Worm (Caenorhabditis elegans): ENCODE measurements around the gene F54D5.17.

F54D5.17 gene

DNA sequence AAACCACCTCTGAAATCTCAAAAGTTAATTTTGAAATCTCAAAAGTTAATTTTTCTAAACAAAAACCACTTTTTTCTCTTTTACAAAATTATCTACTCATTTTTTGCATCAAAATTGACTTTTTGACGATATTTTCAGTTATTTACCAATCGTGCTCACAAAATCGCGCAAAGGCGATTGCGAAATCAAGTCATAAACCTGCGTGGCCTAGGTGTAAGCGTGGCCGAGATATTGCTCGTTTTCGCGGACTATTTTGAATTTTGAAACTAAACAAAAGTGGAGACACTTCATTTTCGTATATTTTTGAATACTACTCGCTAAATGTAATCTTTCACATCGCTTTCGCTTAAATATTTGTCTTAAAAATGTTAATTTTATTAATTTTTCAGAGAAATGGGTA is 21.9 kb downstream of the F54D5.17 start, which contains the start of gene smc-6:
smc-6 (plus strand) TSS at position 390 of the 400 bp plus-strand sequence.
- no peak for TF ChIP-seq tbx-37 (GFP tag; conservative IDR thresholded peaks at IDR 0.05)
- no peak for TF ChIP-seq hmg-4 (GFP tag; optimal IDR thresholded peaks at IDR 0.05)
- no peak for TF ChIP-seq tbx-11 (GFP tag; IDR thresholded peaks at IDR 0.05)
- no peak for TF ChIP-seq scrt-1 (GFP tag; IDR thresholded peaks at IDR 0.05)
- no peak for TF ChIP-seq ceh-13 (GFP tag; optimal IDR thresholded peaks at IDR 0.05)
- TF ChIP-seq hnd-1 (tag; optimal IDR thresholded peaks at IDR 0.05) = no peak
- no peak for TF ChIP-seq pes-1 (GFP tag; IDR thresholded peaks at IDR 0.05)
- TF ChIP-seq hmbx-1 (tag; optimal IDR thresholded peaks at IDR 0.05) = no peak
- TF ChIP-seq tra-4 (tag; optimal IDR thresholded peaks at IDR 0.05) = no peak
- no peak for TF ChIP-seq ets-7 (tag; optimal IDR thresholded peaks at IDR 0.05)
- no peak for TF ChIP-seq flt-1 (GFP tag; IDR thresholded peaks at IDR 0.05)
- TF ChIP-seq ama-1 (optimal IDR thresholded peaks at IDR 0.05) = no peak
- no peak for TF ChIP-seq F13C5.2 (tag; optimal IDR thresholded peaks at IDR 0.05)
- TF ChIP-seq sea-1 (GFP tag; conservative IDR thresholded peaks at IDR 0.05) = no peak
- no peak for TF ChIP-seq ceh-36 (tag; optimal IDR thresholded peaks at IDR 0.05)
- TF ChIP-seq B0310.2 (tag; optimal IDR thresholded peaks at IDR 0.05) = no peak

DNA sequence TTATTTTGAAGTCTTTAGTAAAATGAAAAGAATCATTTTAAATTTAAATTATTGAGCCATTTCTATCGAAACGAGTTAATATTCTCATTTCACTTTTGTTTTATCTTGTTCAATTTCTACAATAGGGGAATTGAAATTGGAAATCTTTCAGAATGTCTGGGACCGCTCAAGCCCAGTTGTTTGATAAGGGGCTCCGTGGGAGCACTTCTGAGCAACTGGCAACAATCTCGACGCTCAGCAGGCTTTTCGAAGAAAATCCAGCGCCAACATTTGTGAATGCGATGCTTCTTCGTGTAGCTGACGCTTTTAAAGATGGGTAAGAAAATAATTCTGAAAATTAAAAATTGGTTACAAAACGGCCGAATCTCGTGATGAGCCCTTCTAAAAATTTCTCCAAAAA is 26.3 kb downstream of the F54D5.17 start, which contains the start of gene ints-7:
ints-7 (plus strand) TSS at position 152 of the 400 bp plus-strand sequence.
- TF ChIP-seq hnd-1 (tag; optimal IDR thresholded peaks at IDR 0.05) (no peak), hmbx-1 (tag; optimal IDR thresholded peaks at IDR 0.05) (no peak), hmg-4 (GFP tag; optimal IDR thresholded peaks at IDR 0.05) (no peak), ceh-13 (GFP tag; optimal IDR thresholded peaks at IDR 0.05) (no peak), F13C5.2 (tag; optimal IDR thresholded peaks at IDR 0.05) (no peak), pes-1 (GFP tag; IDR thresholded peaks at IDR 0.05) (no peak), B0310.2 (tag; optimal IDR thresholded peaks at IDR 0.05) (no peak), aly-1 (tag; optimal IDR thresholded peaks at IDR 0.05) (no peak), flt-1 (GFP tag; IDR thresholded peaks at IDR 0.05) (no peak), tra-4 (tag; optimal IDR thresholded peaks at IDR 0.05) (no peak), ceh-36 (tag; optimal IDR thresholded peaks at IDR 0.05) (no peak), tbx-37 (GFP tag; conservative IDR thresholded peaks at IDR 0.05) (no peak), ama-1 (optimal IDR thresholded peaks at IDR 0.05) (no peak)

DNA sequence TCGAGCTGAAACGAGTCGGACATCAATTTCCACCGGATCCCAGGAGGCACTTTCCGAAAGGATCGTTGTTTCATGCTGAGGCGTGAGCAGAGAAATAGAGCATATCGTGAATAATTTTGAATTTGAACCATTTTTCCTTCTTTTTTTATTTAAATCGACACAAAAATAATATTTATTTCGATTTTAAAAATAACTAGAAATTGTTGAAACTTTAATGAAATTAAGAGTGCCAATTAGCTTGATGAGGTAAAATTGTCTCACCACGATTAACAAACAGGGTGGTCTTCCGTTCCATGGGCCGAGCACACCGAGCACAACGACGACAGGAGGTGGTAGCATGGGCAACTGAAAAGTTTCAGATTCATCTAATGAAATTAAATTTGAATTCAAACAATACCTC is 31.9 kb downstream of the F54D5.17 start:
- no peak for TF ChIP-seq tra-4 (tag; optimal IDR thresholded peaks at IDR 0.05)
- TF ChIP-seq ceh-36 (tag; optimal IDR thresholded peaks at IDR 0.05) = no peak
- no peak for TF ChIP-seq flt-1 (GFP tag; IDR thresholded peaks at IDR 0.05)
- no peak for TF ChIP-seq sea-1 (GFP tag; conservative IDR thresholded peaks at IDR 0.05)
- no peak for TF ChIP-seq ets-7 (tag; optimal IDR thresholded peaks at IDR 0.05)
- TF ChIP-seq scrt-1 (GFP tag; IDR thresholded peaks at IDR 0.05) = no peak
- no peak for TF ChIP-seq B0310.2 (tag; optimal IDR thresholded peaks at IDR 0.05)
- no peak for TF ChIP-seq hmbx-1 (tag; optimal IDR thresholded peaks at IDR 0.05)
- no peak for TF ChIP-seq ceh-13 (GFP tag; optimal IDR thresholded peaks at IDR 0.05)
- no peak for TF ChIP-seq aly-1 (tag; optimal IDR thresholded peaks at IDR 0.05)
- no peak for TF ChIP-seq hmg-4 (GFP tag; optimal IDR thresholded peaks at IDR 0.05)
- TF ChIP-seq hnd-1 (tag; optimal IDR thresholded peaks at IDR 0.05) = no peak
- no peak for TF ChIP-seq ama-1 (optimal IDR thresholded peaks at IDR 0.05)
- TF ChIP-seq tbx-11 (GFP tag; IDR thresholded peaks at IDR 0.05) = no peak
- TF ChIP-seq tbx-37 (GFP tag; conservative IDR thresholded peaks at IDR 0.05) = no peak
- no peak for TF ChIP-seq pes-1 (GFP tag; IDR thresholded peaks at IDR 0.05)

DNA sequence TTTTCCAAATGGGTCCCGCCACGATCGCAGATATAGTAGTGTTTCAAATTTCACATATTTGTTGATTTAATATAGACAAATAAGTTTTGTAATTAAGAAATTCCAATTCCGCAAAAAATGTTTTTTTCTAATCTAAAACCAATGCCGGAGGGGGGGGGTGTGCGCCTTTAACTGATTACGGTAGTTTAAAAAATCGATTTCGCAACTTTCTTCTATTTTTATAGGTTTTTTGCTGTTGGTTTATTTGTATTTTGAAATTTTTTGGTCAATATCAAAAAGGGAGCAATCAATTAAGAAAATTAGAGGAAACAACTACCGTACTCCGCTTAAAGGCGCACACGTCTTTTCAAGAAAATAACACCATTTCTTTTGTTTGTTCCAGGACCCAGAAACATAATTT is 35.1 kb downstream of the F54D5.17 start:
- TF ChIP-seq hnd-1 (tag; optimal IDR thresholded peaks at IDR 0.05) (no peak), scrt-1 (GFP tag; IDR thresholded peaks at IDR 0.05) (no peak), hmbx-1 (tag; optimal IDR thresholded peaks at IDR 0.05) (no peak), pes-1 (GFP tag; IDR thresholded peaks at IDR 0.05) (no peak), tbx-37 (GFP tag; conservative IDR thresholded peaks at IDR 0.05) (no peak), ets-7 (tag; optimal IDR thresholded peaks at IDR 0.05) (no peak), ceh-36 (tag; optimal IDR thresholded peaks at IDR 0.05) (no peak), tbx-11 (GFP tag; IDR thresholded peaks at IDR 0.05) (no peak), ceh-13 (GFP tag; optimal IDR thresholded peaks at IDR 0.05) (no peak), hmg-4 (GFP tag; optimal IDR thresholded peaks at IDR 0.05) (no peak), ama-1 (optimal IDR thresholded peaks at IDR 0.05) (no peak)

DNA sequence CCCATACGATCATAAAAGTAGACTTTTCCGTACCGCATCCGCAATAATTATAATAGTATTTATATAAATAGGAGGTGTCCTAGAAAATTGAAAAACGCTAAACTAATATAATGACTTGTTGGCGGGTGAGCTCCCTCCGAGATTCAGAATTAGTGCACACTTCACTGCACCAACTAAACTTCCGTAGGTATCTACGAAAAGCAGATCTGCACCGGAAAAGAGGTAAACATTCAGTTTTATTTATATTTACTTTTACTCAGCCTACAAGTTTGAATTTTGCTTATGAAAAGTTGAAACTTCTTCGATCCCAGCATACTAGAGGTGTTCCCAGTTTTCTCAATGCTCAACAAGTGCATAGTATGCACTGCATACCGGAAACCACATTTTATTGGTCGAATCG is 35.6 kb downstream of the F54D5.17 start, which contains the start of gene F07A11.1:
F07A11.1 (minus strand) TSS at position 101 of the 400 bp plus-strand sequence.
- TF ChIP-seq hmg-4 (GFP tag; optimal IDR thresholded peaks at IDR 0.05) (no peak), hnd-1 (tag; optimal IDR thresholded peaks at IDR 0.05) (no peak), aly-1 (tag; optimal IDR thresholded peaks at IDR 0.05) (no peak), scrt-1 (GFP tag; IDR thresholded peaks at IDR 0.05) (no peak), tra-4 (tag; optimal IDR thresholded peaks at IDR 0.05) (no peak), hmbx-1 (tag; optimal IDR thresholded peaks at IDR 0.05) (no peak), tbx-37 (GFP tag; conservative IDR thresholded peaks at IDR 0.05) (no peak), tbx-11 (GFP tag; IDR thresholded peaks at IDR 0.05) (no peak), ceh-13 (GFP tag; optimal IDR thresholded peaks at IDR 0.05) (no peak), pes-1 (GFP tag; IDR thresholded peaks at IDR 0.05) (no peak), ets-7 (tag; optimal IDR thresholded peaks at IDR 0.05) (no peak), flt-1 (GFP tag; IDR thresholded peaks at IDR 0.05) (no peak), B0310.2 (tag; optimal IDR thresholded peaks at IDR 0.05) (no peak), sea-1 (GFP tag; conservative IDR thresholded peaks at IDR 0.05) (no peak), ceh-36 (tag; optimal IDR thresholded peaks at IDR 0.05) (no peak), ama-1 (optimal IDR thresholded peaks at IDR 0.05) (no peak)

DNA sequence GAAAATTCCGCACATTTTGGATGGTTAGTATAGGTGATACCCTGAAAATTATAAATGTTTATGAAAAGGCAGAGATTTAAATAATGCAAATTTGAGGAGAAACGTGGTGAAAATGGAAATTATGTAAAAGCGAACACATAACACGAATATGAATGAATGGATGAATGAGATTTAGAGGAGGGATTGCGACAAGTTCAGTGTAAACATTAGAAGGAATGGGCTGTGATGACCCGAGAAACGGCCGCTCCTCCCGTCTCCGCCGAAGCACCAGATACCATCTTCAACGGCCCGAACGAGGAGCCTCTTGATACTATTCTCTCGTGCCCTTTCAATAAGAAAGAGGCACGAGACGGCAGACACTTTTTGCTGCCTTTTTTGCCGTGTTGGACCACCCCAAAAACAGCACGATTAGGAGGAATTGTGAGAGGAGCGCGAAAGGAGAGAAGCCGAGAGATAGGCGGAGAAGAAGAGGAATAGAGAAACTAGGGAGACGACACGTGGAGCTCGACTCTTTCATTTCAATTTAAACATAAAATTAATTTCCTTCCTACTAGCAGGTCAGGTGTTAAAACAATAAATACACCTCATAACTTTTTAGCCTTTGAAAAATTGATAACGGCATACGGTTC is 39.0 kb downstream of the F54D5.17 start, which contains the start of gene gfat-1:
gfat-1 (minus strand) TSS at position 51 of the 629 bp plus-strand sequence.
- no peak for TF ChIP-seq hnd-1 (tag; optimal IDR thresholded peaks at IDR 0.05)
- TF ChIP-seq hmg-4 (GFP tag; optimal IDR thresholded peaks at IDR 0.05) = peak; percentile 6

DNA sequence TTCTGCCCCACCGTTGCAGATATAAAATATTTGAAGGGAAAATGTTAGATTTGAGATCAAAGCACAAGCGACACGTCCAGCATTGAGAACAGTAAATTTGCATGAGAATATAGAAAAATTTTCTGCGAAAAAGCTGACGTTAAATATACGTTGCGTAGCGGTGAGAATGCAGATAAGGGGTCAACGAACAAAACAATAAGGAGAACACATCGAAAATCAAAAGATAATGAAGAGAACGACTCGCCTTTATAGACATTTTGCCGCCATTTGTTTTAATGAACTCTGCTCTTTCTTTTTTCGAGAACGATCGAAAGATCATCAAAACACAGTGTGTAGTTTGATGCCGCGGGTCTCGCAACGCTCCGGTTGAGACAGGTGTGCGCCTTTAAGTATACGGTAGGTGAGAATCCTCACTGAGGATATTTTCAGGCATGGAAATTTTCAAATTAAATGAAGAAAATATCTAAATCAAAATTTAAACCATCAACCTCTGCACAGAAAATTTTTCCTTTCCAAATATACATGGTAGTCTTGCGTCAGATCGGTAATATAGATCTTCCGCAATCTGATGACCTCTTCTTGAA is 39.8 kb downstream of the F54D5.17 start:
- no peak for TF ChIP-seq scrt-1 (GFP tag; IDR thresholded peaks at IDR 0.05)
